Worm (Caenorhabditis elegans) whole organism, L4 larva: ENCODE data around the gene ZK512.10.
A peak's percentile ranks its signal among the peaks of the same experiment; 100 is the strongest.

Experiments
- D1046.2 ChIP-seq: fragments of 200-800 bp; sonication (Bioruptor generic); IDR thresholded peaks from 2 replicates; pipeline ENCODE4 v1.3.6; 2022; ENCODE audit warnings: missing genetic modification characterization, missing compliant biosample characterization
- F26F4.8 ChIP-seq: fragments of 200-800 bp; sonication (Bioruptor generic); conservative IDR thresholded peaks from 2 replicates; pipeline ENCODE4 v1.3.6; 2022; ENCODE audit warnings: missing genetic modification characterization, missing compliant biosample characterization
- F44E2.7 ChIP-seq: fragments of 200-800 bp; sonication (Bioruptor generic); IDR thresholded peaks from 2 replicates; pipeline ENCODE4 v2.1.2; 2022; ENCODE audit warnings: missing genetic modification characterization, missing compliant biosample characterization
- R02D3.7 ChIP-seq: fragments of 150-350 bp; sonication (generic microtip); optimal IDR thresholded peaks from 3 replicates; lab custom pipeline; 2014; ENCODE audit warnings: missing biosample characterization, missing genetic modification characterization
- T20F7.1 ChIP-seq: fragments of 200-800 bp; sonication (Bioruptor generic); optimal IDR thresholded peaks from 2 replicates; lab custom pipeline; 2018; ENCODE audit warnings: mild to moderate bottlenecking, missing genetic modification characterization, missing compliant biosample characterization
- Y48G9A.11 ChIP-seq: fragments of 200-800 bp; sonication (Bioruptor generic); IDR thresholded peaks from 2 replicates; pipeline ENCODE4 v1.3.6; 2022; ENCODE audit warnings: missing genetic modification reagents, missing genetic modification characterization, missing compliant biosample characterization
- aha-1 ChIP-seq: fragments of 150-350 bp; peaks from one replicate; lab custom pipeline; 2014; ENCODE audit warnings: missing biosample characterization, missing genetic modification characterization
- ceh-62 ChIP-seq: sonication (generic microtip); optimal IDR thresholded peaks from 2 replicates; lab custom pipeline; 2017; ENCODE audit warnings: missing biosample characterization, missing genetic modification characterization
- dmd-9 ChIP-seq: fragments of 200-800 bp; sonication (Bioruptor generic); IDR thresholded peaks from 2 replicates; pipeline ENCODE4 v1.3.6; 2022; ENCODE audit warnings: missing genetic modification reagents, missing genetic modification characterization, missing compliant biosample characterization
- egl-43 ChIP-seq: fragments of 200-800 bp; sonication (Bioruptor generic); IDR thresholded peaks from 2 replicates; pipeline ENCODE4 v1.3.6; 2022; ENCODE audit warnings: missing genetic modification reagents, missing genetic modification characterization, missing compliant biosample characterization
- hmg-1.1 ChIP-seq: fragments of 200-800 bp; sonication (Bioruptor generic); IDR thresholded peaks from 2 replicates; pipeline ENCODE4 v1.3.6; 2022; ENCODE audit warnings: missing genetic modification reagents, missing genetic modification characterization, missing compliant biosample characterization
- madf-9 ChIP-seq: fragments of 200-800 bp; sonication (Bioruptor generic); conservative IDR thresholded peaks from 2 replicates; pipeline ENCODE4 v1.3.6; 2022; ENCODE audit warnings: missing genetic modification reagents, missing genetic modification characterization, missing compliant biosample characterization
- nhr-28 ChIP-seq: fragments of 150-350 bp; optimal IDR thresholded peaks from 2 replicates; lab custom pipeline; 2014; ENCODE audit warnings: missing biosample characterization, missing genetic modification characterization
- nhr-41 ChIP-seq: fragments of 200-800 bp; sonication (Bioruptor generic); IDR thresholded peaks from 2 replicates; pipeline ENCODE4 v1.3.6; 2022; ENCODE audit warnings: missing genetic modification reagents, missing genetic modification characterization, missing compliant biosample characterization
- nhr-76 ChIP-seq: fragments of 150-350 bp; optimal IDR thresholded peaks from 2 replicates; lab custom pipeline; 2014; ENCODE audit warnings: missing biosample characterization, missing genetic modification characterization
- pqm-1 ChIP-seq: sonication (generic microtip); optimal IDR thresholded peaks from 2 replicates; lab custom pipeline; 2017; ENCODE audit warnings: missing biosample characterization, missing genetic modification characterization
- snpc-1.2 ChIP-seq: fragments of 200-800 bp; sonication (Bioruptor generic); IDR thresholded peaks from 2 replicates; pipeline ENCODE4 v1.3.6; 2022; ENCODE audit warnings: missing genetic modification reagents, missing genetic modification characterization, missing compliant biosample characterization
- spr-1 ChIP-seq: sonication (generic microtip); optimal IDR thresholded peaks from 2 replicates; lab custom pipeline; 2016; ENCODE audit warnings: mild to moderate bottlenecking, missing genetic modification characterization, missing compliant biosample characterization
- spr-3 ChIP-seq: fragments of 200-800 bp; sonication (Bioruptor generic); optimal IDR thresholded peaks from 2 replicates; lab custom pipeline; 2018; ENCODE audit warnings: mild to moderate bottlenecking, missing genetic modification characterization, missing compliant biosample characterization
- unc-62 ChIP-seq, 3 experiments: fragments of 150-350 bp in 1 of 3; sonication (generic microtip); optimal IDR thresholded peaks in 2 of 3; peaks in 1 of 3; 1 replicate in 1 of 3; 2 replicates in 2 of 3; lab custom pipeline; 2014 to 2017; ENCODE audit warnings: missing biosample characterization in 3 of 3, missing genetic modification characterization in 3 of 3, missing genetic modification reagents in 3 of 3, missing genotype in 1 of 3
- zfp-3 ChIP-seq: fragments of 200-800 bp; sonication (Bioruptor generic); conservative IDR thresholded peaks from 2 replicates; pipeline ENCODE4 v1.3.6; 2022; ENCODE audit warnings: missing genetic modification reagents, missing genetic modification characterization, missing compliant biosample characterization

Gene ZK512.10

DNA sequence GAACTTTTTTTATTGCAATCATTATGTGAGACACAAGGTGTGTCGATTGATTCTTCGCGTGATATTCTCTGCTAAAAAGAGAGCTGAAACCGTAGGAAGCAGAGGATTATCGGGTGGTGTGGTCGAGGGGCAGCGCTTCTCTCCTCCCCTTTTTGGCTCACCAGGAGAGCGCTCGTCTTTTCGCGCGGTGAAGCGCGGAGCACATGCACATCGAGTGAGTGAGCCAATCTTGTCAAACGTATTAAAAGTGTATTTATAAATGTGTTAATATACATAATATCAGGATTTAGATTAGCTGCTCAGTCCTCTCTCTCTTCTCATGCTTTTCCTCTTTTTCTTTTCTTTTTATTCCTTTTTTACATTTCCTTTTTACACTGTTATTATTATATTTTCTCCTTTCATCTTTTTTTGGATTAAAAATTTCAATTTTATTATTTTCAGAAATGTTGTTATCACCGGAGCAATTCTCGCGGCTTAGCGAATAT is 32.0 kb downstream of the ZK512.10 start, which contains the start of gene dgk-3:
dgk-3 (plus strand) TSS at position 435 of the 485 bp plus-strand sequence.
- TF ChIP-seq aha-1 (tag; lab: Kevin White, UChicago) (peak; percentile 58), F26F4.8 (GFP tag; lab: Robert Waterston, UW) (no peak)

- TF ChIP-seq unc-62 (GFP tag; optimal IDR thresholded peaks at IDR 0.05 in 1 of 2; lab: Kevin White, UChicago) (peak in 1 of 2 experiments; percentile 27), unc-62 (tag; optimal IDR thresholded peaks at IDR 0.05; lab: Kevin White, UChicago) (no peak), pqm-1 (no peak)
Measured at ce11 chrIII:9172702-9173101, 42.0 kb downstream of the ZK512.10 start, which contains the start of gene ina-1. Gene ina-1 (minus strand): TSS chrIII:9172802.

DNA sequence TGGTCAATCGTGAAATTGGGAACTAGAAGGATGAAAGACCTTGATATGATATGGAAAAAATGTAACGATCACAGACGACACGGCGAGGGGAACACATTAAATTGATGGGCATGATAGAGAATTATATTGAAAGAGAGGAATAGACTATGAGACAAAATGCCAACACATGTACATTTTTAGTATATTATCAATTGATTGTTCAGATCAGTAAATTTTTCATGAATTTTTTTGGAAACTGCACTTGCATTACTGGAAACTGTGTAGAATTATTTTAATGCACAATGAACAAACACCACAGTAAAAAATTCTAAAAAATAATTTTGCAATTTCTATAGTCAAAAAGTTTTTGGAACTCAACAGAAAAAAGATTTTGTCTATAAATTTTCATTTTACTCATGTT is 42.6 kb downstream of the ZK512.10 start:
- TF ChIP-seq nhr-28 (peak; percentile 33), nhr-76 (tag; lab: Kevin White, UChicago) (no peak), egl-43 (GFP tag; lab: Robert Waterston, UW) (no peak), spr-3 (GFP tag; lab: Kevin White, UChicago) (no peak), madf-9 (GFP tag; lab: Robert Waterston, UW) (no peak), aha-1 (tag; lab: Kevin White, UChicago) (peak; percentile 36), snpc-1.2 (GFP tag; lab: Robert Waterston, UW) (no peak), nhr-41 (GFP tag; lab: Robert Waterston, UW) (no peak), D1046.2 (GFP tag; lab: Robert Waterston, UW) (no peak), R02D3.7 (tag; lab: Kevin White, UChicago) (no peak)

ce11 chrIII:9176008-9176407 is 45.3 kb downstream of the ZK512.10 start:
- no peak for TF ChIP-seq zfp-3
- TF ChIP-seq T20F7.1 = no peak
- peak; percentile 62 for TF ChIP-seq nhr-28
- no peak for TF ChIP-seq ceh-62 (tag; lab: Kevin White, UChicago)
- TF ChIP-seq hmg-1.1 (GFP tag; lab: Robert Waterston, UW) = 0 out of 2 replicates have a peak, but pooled peaks have one; percentile 14
- no peak for TF ChIP-seq F44E2.7 (GFP tag; lab: Robert Waterston, UW)
- no peak for TF ChIP-seq Y48G9A.11 (GFP tag; lab: Robert Waterston, UW)
- TF ChIP-seq dmd-9 (GFP tag; lab: Robert Waterston, UW) = no peak

DNA sequence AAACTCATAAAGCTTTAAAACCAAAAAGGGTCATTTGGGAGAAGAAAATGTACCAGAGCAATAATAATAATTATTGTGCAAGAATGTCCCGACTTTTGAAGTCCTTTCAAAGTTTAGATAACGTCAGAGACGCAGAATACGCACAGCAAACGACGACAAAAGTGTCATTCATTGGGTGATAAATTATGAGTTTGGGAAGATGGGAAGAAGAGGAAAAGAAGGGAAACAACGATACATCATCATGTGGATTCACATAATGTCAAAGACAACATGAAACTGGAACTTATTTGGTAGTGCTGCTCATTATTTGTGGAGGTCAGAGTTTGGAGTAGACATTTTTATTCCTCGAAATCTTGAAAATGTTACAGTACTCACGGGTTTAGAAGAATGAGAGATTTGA is 47.2 kb downstream of the ZK512.10 start:
- TF ChIP-seq unc-62 (GFP tag; optimal IDR thresholded peaks at IDR 0.05 in 1 of 2; lab: Kevin White, UChicago) = peak in 1 of 2 experiments; percentile 95
- no peak for TF ChIP-seq unc-62 (tag; optimal IDR thresholded peaks at IDR 0.05; lab: Kevin White, UChicago)
- no peak for TF ChIP-seq spr-1
